Fruit fly (Drosophila melanogaster) whole organism, prepupa: ENCODE measurements around the gene CG9705.

Experiments used
- Blimp-1 ChIP-seq: fragments of 200-800 bp; sonication (Bioruptor generic); optimal IDR thresholded peaks from 3 replicates; lab custom pipeline; 2017; ENCODE audit warnings: missing biosample characterization, missing genetic modification characterization, mild to moderate bottlenecking, moderate library complexity, missing genetic modification reagents
- CG10631 ChIP-seq: fragments of 200-800 bp; sonication (Bioruptor generic); optimal IDR thresholded peaks from 2 replicates; lab custom pipeline; 2016; ENCODE audit warnings: missing biosample characterization, missing genetic modification characterization
- CG11294 ChIP-seq: fragments of 200-800 bp; sonication (Bioruptor generic); IDR thresholded peaks from 2 replicates; pipeline ENCODE4 v1.3.6; 2022; ENCODE audit warnings: missing biosample characterization, missing genetic modification characterization
- CG11762 ChIP-seq: fragments of 200-800 bp; sonication (Bioruptor generic); optimal IDR thresholded peaks from 3 replicates; lab custom pipeline; 2016; ENCODE audit warnings: missing biosample characterization, missing genetic modification characterization; ENCODE audit not compliant: insufficient read depth
- CG11902 ChIP-seq: fragments of 200-800 bp; sonication (Bioruptor generic); optimal IDR thresholded peaks from 3 replicates; lab custom pipeline; 2016; ENCODE audit warnings: missing biosample characterization, missing genetic modification characterization
- CG15336 ChIP-seq: fragments of 200-800 bp; sonication (Bioruptor generic); IDR thresholded peaks from 2 replicates; pipeline ENCODE4 v1.3.6; 2022; ENCODE audit warnings: missing biosample characterization, missing genetic modification characterization
- CG1621 ChIP-seq: fragments of 200-800 bp; sonication (Bioruptor generic); optimal IDR thresholded peaks from 3 replicates; lab custom pipeline; 2018; ENCODE audit warnings: missing biosample characterization, mild to moderate bottlenecking, missing genetic modification characterization
- CG16779 ChIP-seq: fragments of 200-800 bp; sonication (Bioruptor generic); optimal IDR thresholded peaks from 3 replicates; lab custom pipeline; 2017; ENCODE audit warnings: missing biosample characterization, mild to moderate bottlenecking, missing genetic modification characterization
- CG3032 ChIP-seq: fragments of 200-800 bp; optimal IDR thresholded peaks from 2 replicates; lab custom pipeline; 2019; ENCODE audit warnings: missing biosample characterization, mild to moderate bottlenecking, missing genetic modification characterization, moderate library complexity
- CG31627 ChIP-seq: fragments of 200-800 bp; sonication (Bioruptor generic); optimal IDR thresholded peaks from 3 replicates; lab custom pipeline; 2016; ENCODE audit warnings: missing biosample characterization, missing genetic modification characterization
- CG34406 ChIP-seq: fragments of 200-800 bp; sonication (Bioruptor generic); optimal IDR thresholded peaks from 3 replicates; lab custom pipeline; 2016; ENCODE audit warnings: missing biosample characterization, missing genetic modification characterization
- CG3919 ChIP-seq: fragments of 200-800 bp; sonication (Bioruptor generic); optimal IDR thresholded peaks from 3 replicates; lab custom pipeline; 2016; ENCODE audit warnings: missing biosample characterization, missing genetic modification characterization
- CG6163 ChIP-seq: fragments of 200-800 bp; sonication (Bioruptor generic); IDR thresholded peaks from 3 replicates; pipeline ENCODE4 v1.3.6; 2022; ENCODE audit warnings: missing biosample characterization, missing genetic modification characterization
- CG6854 ChIP-seq: fragments of 200-800 bp; sonication (Bioruptor generic); optimal IDR thresholded peaks from 2 replicates; lab custom pipeline; 2017; ENCODE audit warnings: missing biosample characterization, mild to moderate bottlenecking, missing genetic modification characterization
- CG7368 ChIP-seq: fragments of 200-800 bp; sonication (Bioruptor generic); optimal IDR thresholded peaks from 3 replicates; lab custom pipeline; 2016; ENCODE audit warnings: missing biosample characterization, missing genetic modification characterization
- CG8119 ChIP-seq: fragments of 200-800 bp; sonication (Bioruptor generic); IDR thresholded peaks from 3 replicates; pipeline ENCODE4 v1.3.6; 2022; ENCODE audit warnings: missing biosample characterization, missing genetic modification characterization
- CG8319 ChIP-seq: fragments of 200-800 bp; sonication (Bioruptor generic); optimal IDR thresholded peaks from 3 replicates; lab custom pipeline; 2016; ENCODE audit warnings: missing biosample characterization, missing genetic modification characterization
- CG9139 ChIP-seq: fragments of 200-800 bp; sonication (Bioruptor generic); optimal IDR thresholded peaks from 3 replicates; lab custom pipeline; 2017; ENCODE audit warnings: missing biosample characterization, mild to moderate bottlenecking, missing genetic modification characterization
- Eip75B ChIP-seq: fragments of 200-800 bp; sonication (Bioruptor generic); optimal IDR thresholded peaks from 3 replicates; lab custom pipeline; 2016; ENCODE audit warnings: missing biosample characterization, missing genetic modification characterization
- Eip78C ChIP-seq: fragments of 200-800 bp; sonication (Bioruptor generic); peaks from one replicate; lab custom pipeline; 2016; ENCODE audit warnings: missing biosample characterization, missing genetic modification characterization
- Eip93F ChIP-seq: fragments of 200-800 bp; sonication (Bioruptor generic); optimal IDR thresholded peaks from 2 replicates; lab custom pipeline; 2016; ENCODE audit warnings: missing biosample characterization, mild to moderate bottlenecking, missing genetic modification characterization
- Ets21C ChIP-seq: fragments of 200-800 bp; sonication (Bioruptor generic); optimal IDR thresholded peaks from 3 replicates; lab custom pipeline; 2016; ENCODE audit warnings: missing biosample characterization, missing genetic modification characterization
- Ets96B ChIP-seq: fragments of 200-800 bp; optimal IDR thresholded peaks from 2 replicates; lab custom pipeline; 2019; ENCODE audit warnings: missing biosample characterization, mild to moderate bottlenecking, missing genetic modification characterization, moderate library complexity
- Gug ChIP-seq: fragments of 200-800 bp; sonication (Bioruptor generic); IDR thresholded peaks from 2 replicates; pipeline ENCODE4 v1.3.6; 2022; ENCODE audit warnings: missing biosample characterization, missing genetic modification characterization
- Hr39 ChIP-seq: fragments of 200-800 bp; sonication (Bioruptor generic); optimal IDR thresholded peaks from 2 replicates; lab custom pipeline; 2016; ENCODE audit warnings: missing biosample characterization, missing genetic modification characterization
- Lpt ChIP-seq: fragments of 200-800 bp; sonication (Bioruptor generic); optimal IDR thresholded peaks from 3 replicates; lab custom pipeline; 2016; ENCODE audit warnings: missing biosample characterization, missing genetic modification characterization
- Met ChIP-seq: fragments of 200-800 bp; sonication (Bioruptor generic); optimal IDR thresholded peaks from 3 replicates; lab custom pipeline; 2016; ENCODE audit warnings: missing biosample characterization, missing genetic modification characterization
- OdsH ChIP-seq: fragments of 200-800 bp; sonication (Bioruptor generic); optimal IDR thresholded peaks from 3 replicates; lab custom pipeline; 2016; ENCODE audit warnings: missing biosample characterization, missing genetic modification characterization
- Smox ChIP-seq: fragments of 200-800 bp; sonication (Bioruptor generic); optimal IDR thresholded peaks from 3 replicates; lab custom pipeline; 2016; ENCODE audit warnings: missing biosample characterization, missing genetic modification characterization
- Sox102F ChIP-seq: fragments of 200-800 bp; sonication (Bioruptor generic); optimal IDR thresholded peaks from 2 replicates; lab custom pipeline; 2016; ENCODE audit warnings: missing biosample characterization, mild to moderate bottlenecking, missing genetic modification characterization
- Sox14 ChIP-seq: fragments of 200-800 bp; sonication (Bioruptor generic); optimal IDR thresholded peaks from 3 replicates; lab custom pipeline; 2016; ENCODE audit warnings: missing biosample characterization, missing genetic modification characterization
- achi ChIP-seq: fragments of 200-800 bp; sonication (Bioruptor generic); optimal IDR thresholded peaks from 3 replicates; lab custom pipeline; 2016; ENCODE audit warnings: missing biosample characterization, missing genetic modification characterization
- acj6 ChIP-seq: fragments of 200-800 bp; sonication (Bioruptor generic); optimal IDR thresholded peaks from 3 replicates; lab custom pipeline; 2016; ENCODE audit warnings: missing biosample characterization, missing genetic modification characterization
- cyc ChIP-seq: fragments of 200-800 bp; sonication (Bioruptor generic); optimal IDR thresholded peaks from 3 replicates; lab custom pipeline; 2016; ENCODE audit warnings: missing biosample characterization, missing genetic modification characterization
- dac ChIP-seq: fragments of 200-800 bp; sonication (Bioruptor generic); optimal IDR thresholded peaks from 2 replicates; lab custom pipeline; 2017; ENCODE audit warnings: missing biosample characterization, mild to moderate bottlenecking, missing genetic modification characterization
- dsx ChIP-seq: fragments of 200-800 bp; optimal IDR thresholded peaks from 3 replicates; lab custom pipeline; 2019; ENCODE audit warnings: missing biosample characterization, mild to moderate bottlenecking, missing genetic modification characterization, moderate library complexity; ENCODE audit not compliant: poor library complexity, severe bottlenecking
- eg ChIP-seq: fragments of 200-800 bp; sonication (Bioruptor generic); IDR thresholded peaks from 3 replicates; pipeline ENCODE4 v1.3.6; 2022; ENCODE audit warnings: missing biosample characterization, missing genetic modification characterization
- esn ChIP-seq: fragments of 200-800 bp; sonication (Bioruptor generic); optimal IDR thresholded peaks from 2 replicates; lab custom pipeline; 2016; ENCODE audit warnings: missing biosample characterization, mild to moderate bottlenecking, missing genetic modification characterization, moderate library complexity
- fd59A ChIP-seq: fragments of 200-800 bp; sonication (Bioruptor generic); optimal IDR thresholded peaks from 2 replicates; lab custom pipeline; 2017; ENCODE audit warnings: missing biosample characterization, mild to moderate bottlenecking, missing genetic modification characterization, missing genetic modification reagents
- fd85E ChIP-seq: fragments of 200-800 bp; sonication (Bioruptor generic); optimal IDR thresholded peaks from 3 replicates; lab custom pipeline; 2016; ENCODE audit warnings: missing biosample characterization, missing genetic modification characterization
- lz ChIP-seq: fragments of 200-800 bp; sonication (Bioruptor generic); optimal IDR thresholded peaks from 3 replicates; lab custom pipeline; 2016; ENCODE audit warnings: missing biosample characterization, missing genetic modification characterization
- net ChIP-seq: fragments of 200-800 bp; sonication (Bioruptor generic); optimal IDR thresholded peaks from 3 replicates; lab custom pipeline; 2016; ENCODE audit warnings: missing biosample characterization, missing genetic modification characterization
- salr ChIP-seq, 2 experiments: fragments of 200-800 bp; sonication (Bioruptor generic); optimal IDR thresholded peaks; 3 replicates each; lab custom pipeline; 2016 to 2018; ENCODE audit warnings: missing biosample characterization in 2 of 2, missing genetic modification characterization in 2 of 2, mild to moderate bottlenecking in 1 of 2
- spab ChIP-seq: fragments of 200-800 bp; sonication (Bioruptor generic); optimal IDR thresholded peaks from 2 replicates; lab custom pipeline; 2017; ENCODE audit warnings: missing biosample characterization, mild to moderate bottlenecking, missing genetic modification characterization, missing genetic modification reagents
- ss ChIP-seq, 2 experiments: fragments of 200-800 bp; sonication (Bioruptor generic); optimal IDR thresholded peaks; 2 replicates in 1 of 2; 3 replicates in 1 of 2; lab custom pipeline; 2017 to 2018; ENCODE audit warnings: mild to moderate bottlenecking in 2 of 2, missing biosample characterization in 2 of 2, missing genetic modification characterization in 2 of 2, moderate library complexity in 1 of 2
- svp ChIP-seq: fragments of 200-800 bp; sonication (Bioruptor generic); peaks from one replicate; lab custom pipeline; 2016; ENCODE audit warnings: missing biosample characterization, missing genetic modification characterization
- vri ChIP-seq: fragments of 200-800 bp; sonication (Bioruptor generic); optimal IDR thresholded peaks from 3 replicates; lab custom pipeline; 2016; ENCODE audit warnings: missing biosample characterization, mild to moderate bottlenecking, missing genetic modification characterization

Gene CG9705

dm6 chr3L:16811908-16812307 is 32.0 kb downstream of the CG9705 start:
- TF ChIP-seq lz (GFP tag; lab: Kevin White, UChicago), result peak; percentile 11
- TF ChIP-seq acj6 (GFP tag; lab: Kevin White, UChicago), result no peak
- TF ChIP-seq cyc (GFP tag; lab: Kevin White, UChicago), result peak; percentile 19
- TF ChIP-seq CG31627 (GFP tag; lab: Kevin White, UChicago), result no peak
- TF ChIP-seq Eip78C, result peak; percentile 25
- no peak for TF ChIP-seq CG11294
- peak; percentile 28 for TF ChIP-seq vri (GFP tag; lab: Kevin White, UChicago)
- TF ChIP-seq CG1621, result no peak
- TF ChIP-seq Gug (GFP tag; lab: Robert Waterston, UW), result 0 out of 2 replicates have a peak, but pooled peaks have one; percentile 18
- TF ChIP-seq Smox, result no peak

dm6 chr3L:16813984-16814383 is 34.1 kb downstream of the CG9705 start:
- TF ChIP-seq Lpt (GFP tag; lab: Kevin White, UChicago) (no peak), CG15336 (no peak)

- peak; percentile 44 for TF ChIP-seq fd85E (GFP tag; lab: Kevin White, UChicago)
- TF ChIP-seq net, result peak; percentile 86
- TF ChIP-seq Sox14, result peak; percentile 93
- TF ChIP-seq CG9139, result peak; percentile 95
- peak; percentile 93 for TF ChIP-seq acj6 (GFP tag; lab: Kevin White, UChicago)
- TF ChIP-seq Sox102F (GFP tag; lab: Kevin White, UChicago), result peak; percentile 93
- TF ChIP-seq Ets21C, result peak; percentile 80
- TF ChIP-seq CG15336, result peak; percentile 78
- peak; percentile 86 for TF ChIP-seq CG6854 (GFP tag; lab: Kevin White, UChicago)
- TF ChIP-seq CG11902 (GFP tag; lab: Kevin White, UChicago), result peak; percentile 77
- peak; percentile 99 for TF ChIP-seq Eip78C
- TF ChIP-seq Eip93F (GFP tag; lab: Kevin White, UChicago), result no peak
- peak; percentile 96 for TF ChIP-seq Ets96B (tag; lab: Kevin White, UChicago)
- TF ChIP-seq fd59A, result peak; percentile 96
- TF ChIP-seq spab (GFP tag; lab: Kevin White, UChicago), result peak; percentile 97
- peak; percentile 89 for TF ChIP-seq Smox
- peak; percentile 91 for TF ChIP-seq achi (GFP tag; lab: Kevin White, UChicago)
- peak; percentile 96 to 97 for TF ChIP-seq ss (GFP tag; optimal IDR thresholded peaks at IDR 0.05; lab: Kevin White, UChicago)
- TF ChIP-seq Hr39 (GFP tag; lab: Kevin White, UChicago), result peak; percentile 86
- peak; percentile 88 for TF ChIP-seq cyc (GFP tag; lab: Kevin White, UChicago)
- peak; percentile 92 for TF ChIP-seq CG3919
- TF ChIP-seq CG10631 (GFP tag; lab: Kevin White, UChicago), result peak; percentile 89
- TF ChIP-seq CG1621, result peak; percentile 95
- TF ChIP-seq CG34406 (GFP tag; lab: Kevin White, UChicago), result peak; percentile 90
- peak; percentile 96 for TF ChIP-seq dsx
- TF ChIP-seq svp (GFP tag; lab: Kevin White, UChicago), result peak; percentile 97
- peak; percentile 79 for TF ChIP-seq Blimp-1 (GFP tag; lab: Kevin White, UChicago)
- peak; percentile 91 for TF ChIP-seq esn (GFP tag; lab: Kevin White, UChicago)
- peak; percentile 81 for TF ChIP-seq CG11762
- TF ChIP-seq eg, result peak; percentile 67; the same call in 2 of the 3 replicates
- peak; percentile 74 for TF ChIP-seq CG8119
- TF ChIP-seq lz (GFP tag; lab: Kevin White, UChicago), result peak; percentile 81
- peak; percentile 68 for TF ChIP-seq CG16779
- TF ChIP-seq CG3032 (tag; lab: Kevin White, UChicago), result peak; percentile 97
- peak; percentile 77 to 94 for TF ChIP-seq salr (GFP tag; optimal IDR thresholded peaks at IDR 0.05; lab: Kevin White, UChicago)
- TF ChIP-seq dac (GFP tag; lab: Kevin White, UChicago), result no peak
- TF ChIP-seq OdsH (GFP tag; lab: Kevin White, UChicago), result peak; percentile 90
- TF ChIP-seq CG6163 (GFP tag; lab: Robert Waterston, UW), result peak; percentile 95
- peak; percentile 85 for TF ChIP-seq CG8319
- peak; percentile 94 for TF ChIP-seq Met (GFP tag; lab: Kevin White, UChicago)
- TF ChIP-seq Gug (GFP tag; lab: Robert Waterston, UW), result peak; percentile 68
- TF ChIP-seq Eip75B, result peak; percentile 94
- peak; percentile 85 for TF ChIP-seq CG7368
- TF ChIP-seq vri (GFP tag; lab: Kevin White, UChicago), result peak; percentile 90
Observed at dm6 chr3L:16818063-16818462, 38.2 kb downstream of the CG9705 start.
